Worm (Caenorhabditis elegans) whole organism, late embryonic: Measurements from ENCODE around the gene F59E11.6.

Source experiments
- K09A11.1 ChIP-seq: sonication (generic microtip); optimal IDR thresholded peaks from 2 replicates; lab custom pipeline; 2017; ENCODE audit warnings: antibody characterized with exemption, mild to moderate bottlenecking, missing genetic modification characterization, missing compliant biosample characterization; ENCODE audit not compliant: insufficient read depth
- ahr-1 ChIP-seq: sonication (generic microtip); optimal IDR thresholded peaks from 2 replicates; lab custom pipeline; 2016; ENCODE audit warnings: missing genetic modification characterization, missing compliant biosample characterization
- nhr-11 ChIP-seq: fragments of 150-350 bp; optimal IDR thresholded peaks from 2 replicates; lab custom pipeline; 2014; ENCODE audit warnings: missing biosample characterization, missing genetic modification characterization
- pha-2 ChIP-seq: sonication (generic microtip); optimal IDR thresholded peaks from 2 replicates; lab custom pipeline; 2017; ENCODE audit warnings: mild to moderate bottlenecking, missing genetic modification characterization, missing compliant biosample characterization
- sox-4 ChIP-seq: sonication (generic microtip); optimal IDR thresholded peaks from 2 replicates; lab custom pipeline; 2017; ENCODE audit warnings: mild to moderate bottlenecking, missing genetic modification characterization, inconsistent platforms, missing compliant biosample characterization
- tbx-7 ChIP-seq: sonication (generic microtip); optimal IDR thresholded peaks from 2 replicates; lab custom pipeline; 2016; ENCODE audit warnings: missing genotype, missing genetic modification characterization, missing compliant biosample characterization
- ztf-16 ChIP-seq: sonication (generic microtip); optimal IDR thresholded peaks from 2 replicates; lab custom pipeline; 2017; ENCODE audit warnings: missing genetic modification characterization, missing compliant biosample characterization

- TF ChIP-seq nhr-11 (no peak), ztf-16 (no peak), sox-4 (tag; lab: Kevin White, UChicago) (no peak), pha-2 (tag; lab: Kevin White, UChicago) (no peak), tbx-7 (tag; lab: Kevin White, UChicago) (no peak), K09A11.1 (no peak), ahr-1 (tag; lab: Kevin White, UChicago) (no peak)
Measured at ce11 chrV:8943963-8944362, 47.6 kb upstream of the F59E11.6 start, which contains the start of gene T19A5.3.
